Worm (Caenorhabditis elegans) whole organism, L2 larva: ENCODE data around the gene nlp-71.

Experiments used
- C34F6.9 ChIP-seq: fragments of 150-350 bp; optimal IDR thresholded peaks from 2 replicates; lab custom pipeline; 2014; ENCODE audit warnings: missing biosample characterization, missing genetic modification characterization
- F13H6.1 ChIP-seq: sonication (generic microtip); optimal IDR thresholded peaks from 2 replicates; lab custom pipeline; 2016; ENCODE audit warnings: missing genetic modification characterization, missing compliant biosample characterization
- R02D3.7 ChIP-seq: fragments of 150-350 bp; optimal IDR thresholded peaks from 2 replicates; lab custom pipeline; 2014; ENCODE audit warnings: missing biosample characterization, missing genetic modification characterization
- Y55F3AM.14 ChIP-seq: fragments of 200-800 bp; sonication (Bioruptor generic); optimal IDR thresholded peaks from 2 replicates; lab custom pipeline; 2018; ENCODE audit warnings: mild to moderate bottlenecking, missing genetic modification characterization, missing compliant biosample characterization
- ZK546.5 ChIP-seq: sonication (generic microtip); optimal IDR thresholded peaks from 2 replicates; lab custom pipeline; 2017; ENCODE audit warnings: missing biosample characterization, missing genetic modification characterization
- aly-2 ChIP-seq: fragments of 150-350 bp; optimal IDR thresholded peaks from 2 replicates; lab custom pipeline; 2014; ENCODE audit warnings: missing biosample characterization, missing genetic modification characterization
- ama-1 ChIP-seq: fragments of 150-350 bp; optimal IDR thresholded peaks from 2 replicates; lab custom pipeline; 2018; ENCODE audit warnings: inconsistent platforms
- blmp-1 ChIP-seq: sonication (generic microtip); optimal IDR thresholded peaks from 2 replicates; lab custom pipeline; 2017; ENCODE audit warnings: missing genetic modification characterization, mild to moderate bottlenecking, missing compliant biosample characterization, antibody characterized with exemption, moderate library complexity; ENCODE audit not compliant: insufficient read depth
- ceh-16 ChIP-seq: fragments of 150-350 bp; optimal IDR thresholded peaks from 2 replicates; lab custom pipeline; 2014; ENCODE audit warnings: missing biosample characterization, missing genetic modification characterization
- ceh-82 ChIP-seq: fragments of 150-350 bp; optimal IDR thresholded peaks from 2 replicates; lab custom pipeline; 2014; ENCODE audit warnings: missing biosample characterization, missing genetic modification characterization
- elt-1 ChIP-seq: fragments of 150-350 bp; optimal IDR thresholded peaks from 2 replicates; lab custom pipeline; 2014; ENCODE audit warnings: missing biosample characterization, missing genetic modification characterization
- elt-3 ChIP-seq: sonication (generic microtip); optimal IDR thresholded peaks from 2 replicates; lab custom pipeline; 2017; ENCODE audit warnings: missing biosample characterization, missing genetic modification characterization
- lin-13 ChIP-seq: fragments of 150-350 bp; optimal IDR thresholded peaks from 2 replicates; lab custom pipeline; 2014; ENCODE audit warnings: missing biosample characterization, missing genetic modification reagents, missing genetic modification characterization
- lin-39 ChIP-seq: fragments of 150-350 bp; optimal IDR thresholded peaks from 2 replicates; lab custom pipeline; 2014; ENCODE audit warnings: missing biosample characterization, missing genetic modification reagents, missing genetic modification characterization
- mbf-1 ChIP-seq: sonication (generic microtip); optimal IDR thresholded peaks from 2 replicates; lab custom pipeline; 2017; ENCODE audit warnings: missing biosample characterization, missing genetic modification characterization
- nhr-10 ChIP-seq: sonication (generic microtip); optimal IDR thresholded peaks from 2 replicates; lab custom pipeline; 2017; ENCODE audit warnings: missing biosample characterization, missing genetic modification characterization
- nhr-11 ChIP-seq: fragments of 150-350 bp; optimal IDR thresholded peaks from 2 replicates; lab custom pipeline; 2014; ENCODE audit warnings: missing biosample characterization, missing genetic modification characterization
- nhr-12 ChIP-seq: fragments of 150-350 bp; optimal IDR thresholded peaks from 2 replicates; lab custom pipeline; 2014; ENCODE audit warnings: missing biosample characterization, missing genetic modification characterization
- nhr-129 ChIP-seq: fragments of 150-350 bp; optimal IDR thresholded peaks from 2 replicates; lab custom pipeline; 2014; ENCODE audit warnings: missing biosample characterization, missing genetic modification characterization
- nhr-21 ChIP-seq: fragments of 150-350 bp; optimal IDR thresholded peaks from 2 replicates; lab custom pipeline; 2014; ENCODE audit warnings: missing biosample characterization, missing genetic modification characterization
- nhr-23 ChIP-seq: fragments of 150-350 bp; optimal IDR thresholded peaks from 2 replicates; lab custom pipeline; 2014; ENCODE audit warnings: missing biosample characterization, missing genetic modification reagents, missing genetic modification characterization
- nhr-237 ChIP-seq: fragments of 150-350 bp; optimal IDR thresholded peaks from 2 replicates; lab custom pipeline; 2014; ENCODE audit warnings: missing biosample characterization, missing genetic modification characterization
- nhr-25 ChIP-seq: fragments of 150-350 bp; sonication (generic microtip); optimal IDR thresholded peaks from 3 replicates; lab custom pipeline; 2014; ENCODE audit warnings: missing biosample characterization, missing genetic modification characterization
- nhr-6 ChIP-seq: fragments of 150-350 bp; optimal IDR thresholded peaks from 2 replicates; lab custom pipeline; 2014; ENCODE audit warnings: missing biosample characterization, missing genetic modification characterization
- nhr-77 ChIP-seq: fragments of 150-350 bp; optimal IDR thresholded peaks from 2 replicates; lab custom pipeline; 2014; ENCODE audit warnings: missing biosample characterization, missing genetic modification characterization
- peb-1 ChIP-seq: fragments of 150-350 bp; optimal IDR thresholded peaks from 2 replicates; lab custom pipeline; 2014; ENCODE audit warnings: missing biosample characterization, missing genetic modification characterization
- skn-1 ChIP-seq: sonication (generic microtip); optimal IDR thresholded peaks from 2 replicates; lab custom pipeline; 2017; ENCODE audit warnings: missing biosample characterization, missing genetic modification characterization
- sma-3 ChIP-seq: sonication (generic microtip); optimal IDR thresholded peaks from 2 replicates; lab custom pipeline; 2016; ENCODE audit warnings: missing genetic modification reagents, missing genetic modification characterization, missing compliant biosample characterization
- sma-9 ChIP-seq, 2 experiments: fragments of 150-350 bp in 1 of 2; sonication (generic microtip) in 1 of 2; optimal IDR thresholded peaks; 2 replicates each; lab custom pipeline; 2014 to 2016; ENCODE audit warnings: missing genetic modification characterization in 2 of 2, mild to moderate bottlenecking in 1 of 2, missing biosample characterization in 1 of 2, missing compliant biosample characterization in 1 of 2, missing genetic modification reagents in 1 of 2, moderate library complexity in 1 of 2
- snpc-4 ChIP-seq: fragments of 150-350 bp; optimal IDR thresholded peaks from 2 replicates; lab custom pipeline; 2014; ENCODE audit warnings: missing biosample characterization, missing genetic modification characterization
- unc-62 ChIP-seq: fragments of 150-350 bp; optimal IDR thresholded peaks from 2 replicates; lab custom pipeline; 2014; ENCODE audit warnings: missing biosample characterization, missing genetic modification reagents, missing genetic modification characterization
- zag-1 ChIP-seq: fragments of 150-350 bp; optimal IDR thresholded peaks from 2 replicates; lab custom pipeline; 2014; ENCODE audit warnings: missing biosample characterization, missing genetic modification characterization
- ztf-1 ChIP-seq: fragments of 200-800 bp; sonication (Bioruptor generic); conservative IDR thresholded peaks from 2 replicates; pipeline ENCODE4 v1.3.6; 2022; ENCODE audit warnings: missing genetic modification characterization, missing compliant biosample characterization
- ztf-4 ChIP-seq: fragments of 150-350 bp; optimal IDR thresholded peaks from 2 replicates; lab custom pipeline; 2014; ENCODE audit warnings: missing biosample characterization, missing genetic modification characterization

The nlp-71 gene

DNA sequence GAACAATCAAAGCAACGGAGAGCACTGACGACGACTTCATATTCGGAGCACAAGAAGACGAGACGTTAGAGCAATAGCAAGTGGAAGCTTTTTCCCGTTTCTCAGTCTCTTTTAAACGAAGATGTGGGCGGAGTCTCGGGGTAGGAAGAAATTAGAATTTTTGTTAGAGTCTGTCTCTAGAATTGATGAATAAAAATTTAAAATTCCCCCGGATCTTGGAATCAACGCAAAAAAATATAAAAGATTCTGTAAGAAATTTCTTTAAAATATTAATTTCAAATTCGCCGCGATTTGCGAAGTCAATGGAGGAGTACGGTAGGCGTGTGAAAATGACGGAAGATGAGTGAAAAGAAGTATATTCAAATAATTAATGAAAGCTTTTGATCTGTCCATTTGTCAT, at the start of gene nlp-71:
Gene nlp-71, minus strand, starts transcription at position 101 of the 400 bp plus-strand sequence.
- TF ChIP-seq blmp-1 (no peak), lin-13 (no peak), ceh-82 (tag; lab: Kevin White, UChicago) (no peak), Y55F3AM.14 (GFP tag; lab: Kevin White, UChicago) (no peak)
- TF ChIP-seq, all 48 proteins: peak for 0

DNA sequence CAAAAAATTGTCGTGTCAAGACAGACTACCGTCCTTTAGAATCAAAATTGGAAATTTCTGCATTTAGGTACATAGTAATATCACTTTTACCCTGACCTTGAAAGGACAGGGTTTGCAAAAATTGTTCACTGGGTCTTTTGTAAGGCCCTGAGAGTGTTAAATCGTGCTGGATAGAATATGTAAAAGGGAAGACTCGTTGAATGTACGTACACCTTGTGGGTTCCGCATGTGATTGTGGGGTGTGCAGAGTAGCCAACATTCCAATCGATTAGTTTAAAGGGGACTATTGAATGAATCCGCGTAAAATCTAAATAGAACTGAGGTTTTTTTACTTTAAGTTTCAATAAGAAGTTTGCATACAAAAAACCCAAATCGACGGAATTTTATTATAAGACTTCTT, 47.2 kb upstream of the nlp-71 start:
- TF ChIP-seq nhr-237 (tag; lab: Kevin White, UChicago) (no peak), C34F6.9 (tag; lab: Kevin White, UChicago) (no peak), ama-1 (lab: Kevin White, UChicago) (no peak), ceh-16 (tag; lab: Kevin White, UChicago) (no peak), nhr-21 (tag; lab: Kevin White, UChicago) (no peak), nhr-77 (tag; lab: Kevin White, UChicago) (no peak), nhr-6 (tag; lab: Kevin White, UChicago) (no peak), nhr-10 (tag; lab: Kevin White, UChicago) (no peak), ceh-82 (tag; lab: Kevin White, UChicago) (no peak)
- TF ChIP-seq, all 48 proteins: peak for 0

DNA sequence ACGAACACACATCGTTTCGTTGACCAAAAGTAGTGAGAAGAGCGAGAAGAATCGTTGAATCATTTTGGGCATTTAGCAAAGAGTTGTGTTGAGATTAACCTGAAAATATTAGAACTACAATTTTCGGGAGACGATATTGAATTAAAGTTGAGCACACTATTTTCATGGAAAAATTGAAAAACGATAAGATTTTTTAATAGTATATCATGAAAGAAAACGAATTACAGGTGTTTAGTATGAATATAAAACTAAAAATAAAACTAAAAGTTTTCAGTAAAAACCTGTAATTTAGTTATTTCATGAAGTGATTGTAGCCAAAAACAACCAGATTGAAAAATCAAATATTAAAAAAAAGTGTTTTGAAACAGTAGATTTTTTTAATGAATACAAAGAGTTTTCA, 44.1 kb upstream of the nlp-71 start, which contains the start of gene lgc-10:
Gene lgc-10, minus strand, starts transcription at position 101 of the 400 bp plus-strand sequence.
- TF ChIP-seq zag-1 (tag; lab: Kevin White, UChicago), result no peak
- no peak for TF ChIP-seq nhr-11 (tag; lab: Kevin White, UChicago)
- TF ChIP-seq F13H6.1 (tag; lab: Kevin White, UChicago), result no peak
- TF ChIP-seq R02D3.7, result no peak
- TF ChIP-seq ztf-1 (GFP tag; lab: Robert Waterston, UW), result no peak
- no peak for TF ChIP-seq sma-9 (GFP tag; optimal IDR thresholded peaks at IDR 0.05; lab: Kevin White, UChicago)
- no peak for TF ChIP-seq sma-9 (tag; optimal IDR thresholded peaks at IDR 0.05; lab: Kevin White, UChicago)
- no peak for TF ChIP-seq nhr-10 (tag; lab: Kevin White, UChicago)
- TF ChIP-seq nhr-12 (tag; lab: Kevin White, UChicago), result no peak
- no peak for TF ChIP-seq ZK546.5 (tag; lab: Kevin White, UChicago)
- TF ChIP-seq lin-39 (tag; lab: Kevin White, UChicago), result no peak
- TF ChIP-seq mbf-1, result no peak
- TF ChIP-seq snpc-4, result no peak
- no peak for TF ChIP-seq elt-3
- no peak for TF ChIP-seq ceh-16 (tag; lab: Kevin White, UChicago)
- TF ChIP-seq, all 48 proteins: peak for 0

DNA sequence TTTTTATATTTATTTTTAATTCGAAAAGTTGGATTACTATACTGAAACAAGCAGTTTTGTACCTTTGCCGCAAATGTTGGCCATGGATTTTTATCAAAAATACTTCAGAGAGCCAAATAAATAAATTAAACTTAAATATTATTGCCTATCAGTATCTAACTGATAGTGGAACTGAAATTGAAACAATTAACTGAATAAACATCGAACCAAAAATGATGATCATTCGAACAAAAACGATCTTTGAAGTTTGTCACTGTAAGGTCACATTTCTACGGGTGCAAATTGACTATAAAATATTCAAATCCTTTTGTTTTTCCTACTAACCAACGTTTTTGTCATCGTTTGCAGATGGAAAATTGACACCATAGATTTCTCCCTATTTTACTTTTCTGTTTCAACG, 29.6 kb upstream of the nlp-71 start:
- TF ChIP-seq unc-62 (GFP tag; lab: Kevin White, UChicago), result no peak
- TF ChIP-seq elt-1 (tag; lab: Kevin White, UChicago), result no peak
- no peak for TF ChIP-seq nhr-25 (tag; lab: Kevin White, UChicago)
- no peak for TF ChIP-seq ztf-1 (GFP tag; lab: Robert Waterston, UW)
- no peak for TF ChIP-seq ZK546.5 (tag; lab: Kevin White, UChicago)
- TF ChIP-seq nhr-11 (tag; lab: Kevin White, UChicago), result no peak
- no peak for TF ChIP-seq sma-3
- no peak for TF ChIP-seq skn-1 (tag; lab: Kevin White, UChicago)
- TF ChIP-seq nhr-129 (tag; lab: Kevin White, UChicago), result no peak
- no peak for TF ChIP-seq nhr-77 (tag; lab: Kevin White, UChicago)
- no peak for TF ChIP-seq Y55F3AM.14 (GFP tag; lab: Kevin White, UChicago)
- no peak for TF ChIP-seq sma-9 (GFP tag; optimal IDR thresholded peaks at IDR 0.05; lab: Kevin White, UChicago)
- TF ChIP-seq sma-9 (tag; optimal IDR thresholded peaks at IDR 0.05; lab: Kevin White, UChicago), result no peak
- TF ChIP-seq ceh-16 (tag; lab: Kevin White, UChicago), result no peak
- TF ChIP-seq mbf-1, result no peak
- TF ChIP-seq aly-2 (tag; lab: Kevin White, UChicago), result no peak
- no peak for TF ChIP-seq peb-1 (tag; lab: Kevin White, UChicago)
- TF ChIP-seq nhr-23, result no peak
- no peak for TF ChIP-seq nhr-237 (tag; lab: Kevin White, UChicago)
- no peak for TF ChIP-seq ceh-82 (tag; lab: Kevin White, UChicago)
- TF ChIP-seq ztf-4, result no peak
